Fruit fly (Drosophila melanogaster) whole organism, embryonic: ENCODE results near the gene Cht2.
A peak's percentile ranks its signal among the peaks of the same experiment; 100 is the strongest.

Experiments
- Antp ChIP-seq: fragments of 200-800 bp; sonication (Bioruptor generic); optimal IDR thresholded peaks from 3 replicates; lab custom pipeline; 2016; ENCODE audit warnings: missing biosample characterization, missing genetic modification characterization
- CG10979 ChIP-seq: fragments of 200-800 bp; sonication (Bioruptor generic); optimal IDR thresholded peaks from 2 replicates; lab custom pipeline; 2018; ENCODE audit warnings: missing biosample characterization, mild to moderate bottlenecking, missing genetic modification characterization, moderate library complexity
- CG11560 ChIP-seq: fragments of 200-800 bp; sonication (Bioruptor generic); IDR thresholded peaks from 3 replicates; pipeline ENCODE4 v1.3.6; 2022; ENCODE audit warnings: missing biosample characterization, missing genetic modification characterization
- CG13123 ChIP-seq: fragments of 200-800 bp; sonication (Bioruptor generic); optimal IDR thresholded peaks from 2 replicates; lab custom pipeline; 2016; ENCODE audit warnings: missing biosample characterization, missing genetic modification characterization
- CG14014 ChIP-seq: fragments of 200-800 bp; sonication (Bioruptor generic); IDR thresholded peaks from 2 replicates; pipeline ENCODE4 v1.3.6; 2022; ENCODE audit warnings: missing biosample characterization, missing genetic modification characterization
- CG14667 ChIP-seq: fragments of 200-800 bp; sonication (Bioruptor generic); IDR thresholded peaks from 2 replicates; pipeline ENCODE4 v1.3.6; 2022; ENCODE audit warnings: missing biosample characterization, missing genetic modification characterization
- CG15073 ChIP-seq: fragments of 200-800 bp; sonication (Bioruptor generic); optimal IDR thresholded peaks from 2 replicates; lab custom pipeline; 2016; ENCODE audit warnings: missing biosample characterization, missing genetic modification characterization
- CG17328 ChIP-seq: fragments of 200-800 bp; sonication (Bioruptor generic); IDR thresholded peaks from 2 replicates; pipeline ENCODE4 v1.3.6; 2022; ENCODE audit warnings: missing biosample characterization, missing genetic modification characterization
- CG34422 ChIP-seq: fragments of 200-800 bp; sonication (Bioruptor generic); IDR thresholded peaks from 3 replicates; pipeline ENCODE4 v1.3.6; 2022; ENCODE audit warnings: missing biosample characterization, missing genetic modification characterization
- CG5180 ChIP-seq: fragments of 200-800 bp; sonication (Bioruptor generic); optimal IDR thresholded peaks from 3 replicates; lab custom pipeline; 2017; ENCODE audit warnings: missing biosample characterization, missing genetic modification characterization, mild to moderate bottlenecking, moderate library complexity, missing genetic modification reagents
- CG6654 ChIP-seq: fragments of 200-800 bp; sonication (Bioruptor generic); optimal IDR thresholded peaks from 2 replicates; lab custom pipeline; 2017; ENCODE audit warnings: missing biosample characterization, mild to moderate bottlenecking, missing genetic modification characterization
- CG6813 ChIP-seq: fragments of 200-800 bp; sonication (Bioruptor generic); optimal IDR thresholded peaks from 2 replicates; lab custom pipeline; 2017; ENCODE audit warnings: missing biosample characterization, missing genetic modification characterization, mild to moderate bottlenecking, moderate library complexity, missing genetic modification reagents
- CG7357 ChIP-seq: fragments of 200-800 bp; sonication (Bioruptor generic); IDR thresholded peaks from 3 replicates; pipeline ENCODE4 v1.3.6; 2022; ENCODE audit warnings: missing biosample characterization, missing genetic modification characterization
- CG7556 ChIP-seq: fragments of 200-800 bp; sonication (Bioruptor generic); optimal IDR thresholded peaks from 2 replicates; lab custom pipeline; 2017; ENCODE audit warnings: missing biosample characterization, mild to moderate bottlenecking, missing genetic modification characterization
- CG9727 ChIP-seq: fragments of 200-800 bp; sonication (Bioruptor generic); optimal IDR thresholded peaks from 3 replicates; lab custom pipeline; 2017; ENCODE audit warnings: missing biosample characterization, mild to moderate bottlenecking, missing genetic modification characterization
- CG9876 ChIP-seq: fragments of 200-800 bp; sonication (Bioruptor generic); optimal IDR thresholded peaks from 2 replicates; lab custom pipeline; 2016; ENCODE audit warnings: missing biosample characterization, missing genetic modification characterization
- Drgx ChIP-seq: fragments of 200-800 bp; sonication (Bioruptor generic); IDR thresholded peaks from 2 replicates; pipeline ENCODE4 v1.3.6; 2022; ENCODE audit warnings: missing biosample characterization, missing genetic modification characterization
- H2.0 ChIP-seq: fragments of 200-800 bp; sonication (Bioruptor generic); IDR thresholded peaks from 2 replicates; pipeline ENCODE4 v1.3.6; 2022; ENCODE audit warnings: missing biosample characterization, missing genetic modification characterization
- HLH3B ChIP-seq: fragments of 200-800 bp; sonication (Bioruptor generic); IDR thresholded peaks from 2 replicates; pipeline ENCODE4 v1.3.6; 2022; ENCODE audit warnings: missing biosample characterization, missing genetic modification characterization
- Hr78 ChIP-seq, 2 experiments: fragments of 200-800 bp in 1 of 2; fragments of >200 bp in 1 of 2; sonication (Bioruptor generic) in 1 of 2; optimal IDR thresholded peaks; 2 replicates each; lab custom pipeline; 2017 to 2019; ENCODE audit warnings: missing biosample characterization in 2 of 2, missing genetic modification characterization in 2 of 2, mild to moderate bottlenecking in 1 of 2, moderate library complexity in 1 of 2
- Kr ChIP-seq: fragments of 200-800 bp; sonication (Bioruptor generic); optimal IDR thresholded peaks from 2 replicates; lab custom pipeline; 2017; ENCODE audit warnings: missing biosample characterization, mild to moderate bottlenecking, missing genetic modification characterization
- Med ChIP-seq: fragments of 200-800 bp; sonication (Bioruptor generic); peaks from one replicate; lab custom pipeline; 2016; ENCODE audit warnings: missing biosample characterization, missing genetic modification characterization, mild to moderate bottlenecking, inconsistent platforms, moderate library complexity
- PHDP ChIP-seq: fragments of 200-800 bp; sonication (Bioruptor generic); optimal IDR thresholded peaks from 3 replicates; lab custom pipeline; 2018; ENCODE audit warnings: missing biosample characterization, mild to moderate bottlenecking, missing genetic modification characterization, moderate library complexity
- Ptx1 ChIP-seq: fragments of 200-800 bp; sonication (Bioruptor generic); IDR thresholded peaks from 2 replicates; pipeline ENCODE4 v1.3.6; 2022; ENCODE audit warnings: missing biosample characterization, missing genetic modification characterization
- Sox102F ChIP-seq: fragments of 200-800 bp; sonication (Bioruptor generic); optimal IDR thresholded peaks from 2 replicates; lab custom pipeline; 2018; ENCODE audit warnings: missing biosample characterization, mild to moderate bottlenecking, missing genetic modification characterization, moderate library complexity
- Ssrp ChIP-seq: fragments of 200-800 bp; sonication (Bioruptor generic); optimal IDR thresholded peaks from 2 replicates; lab custom pipeline; 2018; ENCODE audit warnings: missing biosample characterization, mild to moderate bottlenecking, missing genetic modification characterization, moderate library complexity
- Trl ChIP-seq, 3 experiments: fragments of >200 bp in 2 of 3; fragments of 200-800 bp in 1 of 3; sonication (Bioruptor generic) in 1 of 3; optimal IDR thresholded peaks; 2 replicates in 1 of 3; 3 replicates in 2 of 3; lab custom pipeline; 2016 to 2017; ENCODE audit warnings: missing biosample characterization in 1 of 3, missing genetic modification characterization in 1 of 3
- Xbp1 ChIP-seq: fragments of 200-800 bp; sonication (Bioruptor generic); optimal IDR thresholded peaks from 3 replicates; lab custom pipeline; 2016; ENCODE audit warnings: missing biosample characterization, mild to moderate bottlenecking, missing genetic modification characterization
- ac ChIP-seq: fragments of 200-800 bp; sonication (Bioruptor generic); optimal IDR thresholded peaks from 3 replicates; lab custom pipeline; 2017; ENCODE audit warnings: missing biosample characterization, mild to moderate bottlenecking, missing genetic modification characterization
- az2 ChIP-seq: fragments of 200-800 bp; sonication (Bioruptor generic); optimal IDR thresholded peaks from 3 replicates; lab custom pipeline; 2016; ENCODE audit warnings: missing biosample characterization, missing genetic modification characterization
- bsh ChIP-seq, 2 experiments: fragments of 200-800 bp; sonication (Bioruptor generic); optimal IDR thresholded peaks; 2 replicates each; lab custom pipeline; 2017 to 2018; ENCODE audit warnings: mild to moderate bottlenecking in 2 of 2, missing biosample characterization in 2 of 2, missing genetic modification characterization in 2 of 2, moderate library complexity in 1 of 2
- dysf ChIP-seq: fragments of 200-800 bp; sonication (Bioruptor generic); IDR thresholded peaks from 3 replicates; pipeline ENCODE4 v1.3.6; 2022; ENCODE audit warnings: missing biosample characterization, missing genetic modification characterization
- gsb-n ChIP-seq: fragments of 200-800 bp; sonication (Bioruptor generic); optimal IDR thresholded peaks from 3 replicates; lab custom pipeline; 2018; ENCODE audit warnings: missing biosample characterization, mild to moderate bottlenecking, missing genetic modification characterization
- ham ChIP-seq: fragments of 200-800 bp; sonication (Bioruptor generic); IDR thresholded peaks from 2 replicates; pipeline ENCODE4 v1.3.6; 2022; ENCODE audit warnings: missing biosample characterization, missing genetic modification characterization
- lola ChIP-seq, 3 experiments: fragments of >200 bp in 2 of 3; fragments of 200-800 bp in 1 of 3; sonication (Bioruptor generic) in 1 of 3; optimal IDR thresholded peaks; 2 replicates each; lab custom pipeline; 2017 to 2019; ENCODE audit warnings: missing biosample characterization in 3 of 3, missing genetic modification characterization in 3 of 3, mild to moderate bottlenecking in 1 of 3, moderate library complexity in 1 of 3
- luna ChIP-seq: fragments of 200-800 bp; sonication (Bioruptor generic); optimal IDR thresholded peaks from 2 replicates; lab custom pipeline; 2016; ENCODE audit warnings: missing biosample characterization, missing genetic modification characterization
- nmo ChIP-seq: fragments of 200-800 bp; sonication (Bioruptor generic); optimal IDR thresholded peaks from 2 replicates; lab custom pipeline; 2018; ENCODE audit warnings: missing biosample characterization, mild to moderate bottlenecking, missing genetic modification characterization, moderate library complexity
- prd ChIP-seq, 3 experiments: fragments of >200 bp in 2 of 3; fragments of 200-800 bp in 1 of 3; sonication (Bioruptor generic) in 1 of 3; optimal IDR thresholded peaks in 2 of 3; IDR thresholded peaks in 1 of 3; 2 replicates in 2 of 3; 3 replicates in 1 of 3; pipeline versions ENCODE4 v1.3.6 to Lab custom; 2017 to 2022; ENCODE audit warnings: missing biosample characterization in 1 of 3, missing genetic modification characterization in 1 of 3
- pzg ChIP-seq: fragments of 200-800 bp; sonication (Bioruptor generic); optimal IDR thresholded peaks from 3 replicates; lab custom pipeline; 2018; ENCODE audit warnings: missing biosample characterization, mild to moderate bottlenecking, missing genetic modification characterization, moderate library complexity
- sc ChIP-seq, 3 experiments: fragments of >200 bp in 2 of 3; fragments of 200-800 bp in 1 of 3; sonication (Bioruptor generic) in 1 of 3; optimal IDR thresholded peaks; 2 replicates in 2 of 3; 3 replicates in 1 of 3; lab custom pipeline; 2017; ENCODE audit warnings: mild to moderate bottlenecking in 1 of 3, missing biosample characterization in 1 of 3, missing genetic modification characterization in 1 of 3, missing genetic modification reagents in 1 of 3
- scrt ChIP-seq: fragments of 200-800 bp; sonication (Bioruptor generic); optimal IDR thresholded peaks from 2 replicates; lab custom pipeline; 2018; ENCODE audit warnings: missing biosample characterization, mild to moderate bottlenecking, missing genetic modification characterization, moderate library complexity
- sens ChIP-seq: fragments of 200-800 bp; sonication (Bioruptor generic); peaks from one replicate; lab custom pipeline; 2016; ENCODE audit warnings: missing biosample characterization, missing genetic modification characterization
- sima ChIP-seq: fragments of 200-800 bp; sonication (Bioruptor generic); optimal IDR thresholded peaks from 2 replicates; lab custom pipeline; 2016; ENCODE audit warnings: missing biosample characterization, missing genetic modification characterization
- sisA ChIP-seq: fragments of 200-800 bp; sonication (Bioruptor generic); IDR thresholded peaks from 2 replicates; pipeline ENCODE4 v1.3.6; 2022; ENCODE audit warnings: missing biosample characterization, missing genetic modification characterization
- slp2 ChIP-seq: fragments of 200-800 bp; sonication (Bioruptor generic); optimal IDR thresholded peaks from 2 replicates; lab custom pipeline; 2016; ENCODE audit warnings: missing biosample characterization, missing genetic modification characterization
- sqz ChIP-seq: fragments of 200-800 bp; sonication (Bioruptor generic); optimal IDR thresholded peaks from 3 replicates; lab custom pipeline; 2018; ENCODE audit warnings: missing biosample characterization, mild to moderate bottlenecking, missing genetic modification characterization
- stwl ChIP-seq: fragments of 200-800 bp; sonication (Bioruptor generic); optimal IDR thresholded peaks from 3 replicates; lab custom pipeline; 2018; ENCODE audit warnings: missing biosample characterization, mild to moderate bottlenecking, missing genetic modification characterization, moderate library complexity
- sug ChIP-seq: fragments of 200-800 bp; optimal IDR thresholded peaks from 2 replicates; lab custom pipeline; 2019; ENCODE audit warnings: missing biosample characterization, mild to moderate bottlenecking, missing genetic modification characterization, moderate library complexity

Gene Cht2

dm6 chr3L:1702367-1702927 lies 53.3 kb downstream of the Cht2 start, which contains the start of gene CG13931 (continued):
- no peak for TF ChIP-seq ac (GFP tag; lab: Kevin White, UChicago)
- peak; percentile 21; the same call in 1 of the 2 replicates for TF ChIP-seq H2.0 (GFP tag; lab: Robert Waterston, UW)
- no peak for TF ChIP-seq scrt (GFP tag; lab: Kevin White, UChicago)
- TF ChIP-seq Ssrp (tag; lab: Kevin White, UChicago) = peak; percentile 23
- peak; percentile 80 for TF ChIP-seq sens (GFP tag; lab: Kevin White, UChicago)
- TF ChIP-seq Kr = no peak
- TF ChIP-seq CG13123 (GFP tag; lab: Kevin White, UChicago) = no peak
- peak; percentile 53 for TF ChIP-seq Xbp1
- no peak for TF ChIP-seq CG11560
- no peak for TF ChIP-seq CG6654
- TF ChIP-seq sc (optimal IDR thresholded peaks at IDR 0.05; lab: Kevin White, UChicago) = no peak
- no peak for TF ChIP-seq sc (GFP tag; optimal IDR thresholded peaks at IDR 0.05; lab: Kevin White, UChicago)
- 0 out of 3 replicates have a peak, but pooled peaks have one; percentile 22 for TF ChIP-seq dysf (GFP tag; lab: Robert Waterston, UW)
- TF ChIP-seq Ptx1 (GFP tag; lab: Robert Waterston, UW) = peak; percentile 41; the same call in 1 of the 2 replicates
- no peak for TF ChIP-seq CG10979 (tag; lab: Kevin White, UChicago)
- TF ChIP-seq CG6813 (GFP tag; lab: Kevin White, UChicago) = no peak
- TF ChIP-seq sqz (GFP tag; lab: Kevin White, UChicago) = no peak
- 0 out of 3 replicates have a peak, but pooled peaks have one; percentile 16 for TF ChIP-seq CG7357
- no peak for TF ChIP-seq ham (GFP tag; lab: Robert Waterston, UW)
- no peak for TF ChIP-seq Trl (optimal IDR thresholded peaks at IDR 0.05; lab: Kevin White, UChicago)
- TF ChIP-seq Trl (GFP tag; optimal IDR thresholded peaks at IDR 0.05; lab: Kevin White, UChicago) = peak; percentile 6
- no peak for TF ChIP-seq pzg
- TF ChIP-seq CG14014 (GFP tag; lab: Robert Waterston, UW) = no peak
- no peak for TF ChIP-seq CG5180 (GFP tag; lab: Kevin White, UChicago)
- no peak for TF ChIP-seq stwl (tag; lab: Kevin White, UChicago)
- TF ChIP-seq CG17328 (GFP tag; lab: Robert Waterston, UW) = peak; percentile 36; the same call in 1 of the 2 replicates
- peak; percentile 12 for TF ChIP-seq az2 (GFP tag; lab: Kevin White, UChicago)
- TF ChIP-seq Sox102F (GFP tag; lab: Kevin White, UChicago) = peak; percentile 61
- peak; percentile 57 for TF ChIP-seq sisA (GFP tag; lab: Robert Waterston, UW)
- TF ChIP-seq luna (GFP tag; lab: Kevin White, UChicago) = no peak
- no peak for TF ChIP-seq slp2 (GFP tag; lab: Kevin White, UChicago)
- TF ChIP-seq CG34422 = peak; percentile 23; the same call in 1 of the 3 replicates
- TF ChIP-seq PHDP (tag; lab: Kevin White, UChicago) = no peak
- TF ChIP-seq Antp (GFP tag; lab: Kevin White, UChicago) = no peak
- TF ChIP-seq CG14667 = 0 out of 2 replicates have a peak, but pooled peaks have one; percentile 29
- TF ChIP-seq Drgx = peak; percentile 77
- TF ChIP-seq nmo = peak; percentile 35
- TF ChIP-seq gsb-n (tag; lab: Kevin White, UChicago) = no peak
- no peak for TF ChIP-seq CG7556
- peak; percentile 77 for TF ChIP-seq Med
- no peak for TF ChIP-seq prd (optimal IDR thresholded peaks at IDR 0.05; lab: Kevin White, UChicago)
- peak; percentile 76 for TF ChIP-seq prd (GFP tag; IDR thresholded peaks at IDR 0.05; lab: Robert Waterston, UW)
- no peak for TF ChIP-seq CG15073 (GFP tag; lab: Kevin White, UChicago)
- TF ChIP-seq bsh (GFP tag; optimal IDR thresholded peaks at IDR 0.05; lab: Kevin White, UChicago) = peak in 1 of 2 experiments; percentile 42
- no peak for TF ChIP-seq Hr78 (GFP tag; optimal IDR thresholded peaks at IDR 0.05; lab: Kevin White, UChicago)
- TF ChIP-seq CG9876 (GFP tag; lab: Kevin White, UChicago) = no peak
- peak; percentile 23 for TF ChIP-seq CG9727 (GFP tag; lab: Kevin White, UChicago)
- TF ChIP-seq lola (GFP tag; optimal IDR thresholded peaks at IDR 0.05; lab: Kevin White, UChicago) = no peak
- TF ChIP-seq HLH3B (GFP tag; lab: Robert Waterston, UW) = peak; percentile 23; the same call in 1 of the 2 replicates
- no peak for TF ChIP-seq sima (GFP tag; lab: Kevin White, UChicago)
- no peak for TF ChIP-seq sug (tag; lab: Kevin White, UChicago)
